Worm (Caenorhabditis elegans) whole organism, young adult: ENCODE data around the gene T15B12.1.

Experiments
- B0019.2 ChIP-seq: fragments of 200-800 bp; sonication (Bioruptor generic); conservative IDR thresholded peaks from 2 replicates; pipeline ENCODE4 v1.3.6; 2022; ENCODE audit warnings: missing genetic modification reagents, missing genetic modification characterization, missing compliant biosample characterization
- B0336.3 ChIP-seq: fragments of 200-800 bp; sonication (Bioruptor generic); IDR thresholded peaks from 2 replicates; pipeline ENCODE4 v1.3.6; 2022; ENCODE audit warnings: missing genetic modification characterization, missing compliant biosample characterization
- C06A6.2 ChIP-seq: fragments of 200-800 bp; sonication (Bioruptor generic); conservative IDR thresholded peaks from 2 replicates; pipeline ENCODE4 v1.3.6; 2022; ENCODE audit warnings: missing genetic modification characterization, missing compliant biosample characterization
- F37B4.10 ChIP-seq: fragments of 200-800 bp; sonication (Bioruptor generic); IDR thresholded peaks from 2 replicates; pipeline ENCODE4 v1.3.6; 2022; ENCODE audit warnings: missing genetic modification characterization, missing compliant biosample characterization
- F39B2.1 ChIP-seq: fragments of 200-800 bp; sonication (Bioruptor generic); IDR thresholded peaks from 2 replicates; pipeline ENCODE4 v1.3.6; 2022; ENCODE audit warnings: missing genetic modification reagents, missing genetic modification characterization, missing compliant biosample characterization
- F49E8.2 ChIP-seq: sonication (generic microtip); optimal IDR thresholded peaks from 3 replicates; lab custom pipeline; 2017; ENCODE audit warnings: missing genetic modification characterization, mild to moderate bottlenecking, missing compliant biosample characterization, antibody characterized with exemption, moderate library complexity; ENCODE audit not compliant: insufficient read depth
- F52B5.7 ChIP-seq: sonication (generic microtip); optimal IDR thresholded peaks from 2 replicates; lab custom pipeline; 2016; ENCODE audit warnings: mild to moderate bottlenecking, missing genetic modification characterization, missing compliant biosample characterization
- F55B11.4 ChIP-seq: sonication (generic microtip); optimal IDR thresholded peaks from 2 replicates; lab custom pipeline; 2016; ENCODE audit warnings: missing compliant biosample characterization, missing genetic modification characterization, borderline replicate concordance; ENCODE audit not compliant: insufficient read depth
- T26A5.8 ChIP-seq: sonication (generic microtip); optimal IDR thresholded peaks from 2 replicates; lab custom pipeline; 2016; ENCODE audit warnings: missing genetic modification characterization, missing compliant biosample characterization
- Y67H2A.10 ChIP-seq: fragments of 200-800 bp; sonication (Bioruptor generic); conservative IDR thresholded peaks from 2 replicates; pipeline ENCODE4 v1.3.6; 2022; ENCODE audit warnings: missing genetic modification reagents, missing genetic modification characterization, missing compliant biosample characterization
- Y79H2A.3 ChIP-seq: fragments of 200-800 bp; sonication (Bioruptor generic); conservative IDR thresholded peaks from 2 replicates; pipeline ENCODE4 v1.3.6; 2022; ENCODE audit warnings: missing genetic modification reagents, missing genetic modification characterization, missing compliant biosample characterization
- aptf-2 ChIP-seq: fragments of 200-800 bp; sonication (Bioruptor generic); conservative IDR thresholded peaks from 2 replicates; pipeline ENCODE4 v1.3.6; 2022; ENCODE audit warnings: missing genetic modification reagents, missing genetic modification characterization, missing compliant biosample characterization
- attf-3 ChIP-seq: fragments of 200-800 bp; sonication (Bioruptor generic); conservative IDR thresholded peaks from 2 replicates; pipeline ENCODE4 v1.3.6; 2022; ENCODE audit warnings: missing genetic modification reagents, missing genetic modification characterization, missing compliant biosample characterization
- cebp-1 ChIP-seq, 2 experiments: fragments of 200-800 bp in 1 of 2; sonication (Bioruptor generic) in 1 of 2; sonication (generic microtip) in 1 of 2; IDR thresholded peaks in 1 of 2; optimal IDR thresholded peaks in 1 of 2; 2 replicates each; pipeline versions ENCODE4 v1.3.6 to Lab custom; 2017 to 2022; ENCODE audit warnings: missing compliant biosample characterization in 2 of 2, missing genetic modification characterization in 2 of 2, mild to moderate bottlenecking in 1 of 2, missing genetic modification reagents in 1 of 2, moderate library complexity in 1 of 2
- ceh-40 ChIP-seq: fragments of 200-800 bp; sonication (Bioruptor generic); IDR thresholded peaks from 2 replicates; pipeline ENCODE4 v1.3.6; 2022; ENCODE audit warnings: missing genetic modification characterization, missing compliant biosample characterization
- ceh-79 ChIP-seq: sonication (generic microtip); optimal IDR thresholded peaks from 2 replicates; lab custom pipeline; 2017; ENCODE audit warnings: mild to moderate bottlenecking, missing genetic modification characterization, missing compliant biosample characterization
- dpl-1 ChIP-seq: fragments of 150-350 bp; optimal IDR thresholded peaks from 2 replicates; lab custom pipeline; 2014; ENCODE audit warnings: missing biosample characterization, missing genetic modification reagents, missing genetic modification characterization
- efl-1 ChIP-seq: fragments of 150-350 bp; optimal IDR thresholded peaks from 2 replicates; lab custom pipeline; 2014; ENCODE audit warnings: missing biosample characterization, missing genetic modification reagents, missing genetic modification characterization
- egl-18 ChIP-seq: fragments of 200-800 bp; sonication (Bioruptor generic); IDR thresholded peaks from 2 replicates; pipeline ENCODE4 v1.3.6; 2022; ENCODE audit warnings: missing genetic modification reagents, missing genetic modification characterization, missing compliant biosample characterization
- egl-44 ChIP-seq: fragments of 200-800 bp; sonication (Bioruptor generic); IDR thresholded peaks from 2 replicates; pipeline ENCODE4 v1.3.6; 2022; ENCODE audit warnings: missing genetic modification reagents, missing genetic modification characterization, missing compliant biosample characterization
- lin-26 ChIP-seq: fragments of 200-800 bp; sonication (Bioruptor generic); IDR thresholded peaks from 2 replicates; pipeline ENCODE4 v1.3.6; 2022; ENCODE audit warnings: missing genetic modification reagents, missing genetic modification characterization, missing compliant biosample characterization
- lin-54 ChIP-seq: fragments of 200-800 bp; sonication (Bioruptor generic); optimal IDR thresholded peaks from 2 replicates; lab custom pipeline; 2018; ENCODE audit warnings: mild to moderate bottlenecking, missing genetic modification characterization, missing compliant biosample characterization
- lir-1 ChIP-seq: fragments of 200-800 bp; sonication (Bioruptor generic); conservative IDR thresholded peaks from 2 replicates; pipeline ENCODE4 v1.3.6; 2022; ENCODE audit warnings: missing genetic modification reagents, missing genetic modification characterization, missing compliant biosample characterization
- madf-8 ChIP-seq: fragments of 200-800 bp; sonication (Bioruptor generic); conservative IDR thresholded peaks from 2 replicates; pipeline ENCODE4 v1.3.6; 2022; ENCODE audit warnings: missing genetic modification reagents, missing genetic modification characterization, missing compliant biosample characterization
- mcd-1 ChIP-seq: fragments of 200-800 bp; sonication (Bioruptor generic); IDR thresholded peaks from 2 replicates; pipeline ENCODE4 v1.3.6; 2022; ENCODE audit warnings: missing genetic modification reagents, missing genetic modification characterization, missing compliant biosample characterization
- mes-4 ChIP-seq: sonication (generic microtip); optimal IDR thresholded peaks from 2 replicates; lab custom pipeline; 2016; ENCODE audit warnings: missing genotype, missing genetic modification characterization, missing compliant biosample characterization
- mxl-1 ChIP-seq: sonication (generic microtip); optimal IDR thresholded peaks from 2 replicates; lab custom pipeline; 2016; ENCODE audit warnings: missing genetic modification characterization, missing compliant biosample characterization
- tbp1 ChIP-seq: fragments of 200-800 bp; sonication (Bioruptor generic); optimal IDR thresholded peaks from 2 replicates; lab custom pipeline; 2018; ENCODE audit warnings: mild to moderate bottlenecking, missing genetic modification characterization, missing compliant biosample characterization
- tbx-9 ChIP-seq: sonication (generic microtip); optimal IDR thresholded peaks from 2 replicates; lab custom pipeline; 2016; ENCODE audit warnings: borderline replicate concordance, missing genetic modification characterization, inconsistent platforms, missing compliant biosample characterization
- tlf-1 ChIP-seq: fragments of 200-800 bp; sonication (Bioruptor generic); optimal IDR thresholded peaks from 2 replicates; lab custom pipeline; 2018; ENCODE audit warnings: mild to moderate bottlenecking, missing genetic modification characterization, missing compliant biosample characterization
- ztf-6 ChIP-seq: fragments of 200-800 bp; sonication (Bioruptor generic); IDR thresholded peaks from 2 replicates; pipeline ENCODE4 v1.3.6; 2022; ENCODE audit warnings: missing genetic modification reagents, missing genetic modification characterization, missing compliant biosample characterization

The T15B12.1 gene

DNA sequence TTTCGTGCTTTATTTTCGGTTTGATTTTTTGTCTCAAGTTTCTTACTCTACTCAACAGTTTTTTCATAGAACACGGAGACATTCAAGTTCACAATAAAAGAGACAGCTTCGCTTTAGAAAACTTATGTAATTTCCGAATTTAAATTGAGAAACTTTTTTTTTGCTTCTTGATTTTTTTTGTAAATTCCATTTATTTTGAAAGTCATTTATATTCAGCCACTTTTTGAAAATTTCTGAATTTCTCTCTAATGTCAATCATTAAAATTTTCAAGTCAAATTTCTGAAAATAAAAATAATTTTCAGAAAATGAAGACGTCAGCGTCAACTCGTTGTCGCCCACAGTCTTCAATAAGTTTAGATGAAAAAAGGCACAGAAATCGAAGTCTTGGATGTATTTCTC, at the start of gene T15B12.1:
T15B12.1 (plus strand) TSS at position 301 of the 400 bp plus-strand sequence.
- TF ChIP-seq F55B11.4 (tag; lab: Kevin White, UChicago), result no peak
- no peak for TF ChIP-seq ceh-40 (GFP tag; lab: Robert Waterston, UW)
- TF ChIP-seq mcd-1, result no peak

DNA sequence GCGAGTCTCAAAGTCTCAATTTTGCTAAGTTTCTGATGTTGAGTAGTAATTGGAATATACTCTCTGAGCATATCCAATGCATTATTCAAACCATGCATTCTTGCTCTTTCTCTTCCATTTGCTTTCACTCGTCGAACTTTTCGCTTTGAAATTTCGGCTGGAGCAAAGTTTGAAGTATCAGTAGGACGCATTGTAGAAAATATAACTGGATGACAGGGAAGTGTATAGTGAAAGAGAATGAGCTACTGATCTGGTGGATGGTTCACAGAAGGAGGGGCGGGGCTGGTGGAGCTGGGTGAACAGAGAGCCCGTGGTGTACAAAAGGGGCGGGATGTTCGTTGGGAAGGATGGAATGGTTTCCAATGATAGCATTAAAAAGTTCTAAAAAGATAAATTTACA, 46.1 kb upstream of the T15B12.1 start:
- TF ChIP-seq egl-18 (GFP tag; lab: Robert Waterston, UW), result no peak
- TF ChIP-seq F37B4.10, result 0 out of 2 replicates have a peak, but pooled peaks have one; percentile 53

DNA sequence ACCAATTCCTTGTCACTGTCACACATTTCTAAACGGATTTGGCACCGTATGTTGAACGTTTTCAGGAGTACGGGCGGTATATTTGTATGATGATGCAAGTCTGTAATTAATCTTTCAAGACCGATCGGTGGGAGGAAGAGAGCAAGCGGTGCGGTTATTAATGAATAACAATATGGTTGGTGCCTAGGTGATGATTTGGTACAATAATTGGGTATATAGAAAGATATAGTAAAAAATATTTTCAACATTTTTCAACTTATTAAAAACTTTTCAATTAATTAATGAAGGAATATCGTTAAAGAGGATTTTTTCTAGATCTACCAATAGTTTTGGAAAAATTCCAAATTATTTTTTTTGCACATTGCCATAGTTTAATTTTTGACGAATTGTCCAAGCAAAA, 43.4 kb upstream of the T15B12.1 start, which contains the start of gene cnd-1:
cnd-1 (minus strand) TSS at position 101 of the 400 bp plus-strand sequence.
- TF ChIP-seq Y79H2A.3 (GFP tag; lab: Robert Waterston, UW) (no peak), lir-1 (GFP tag; lab: Robert Waterston, UW) (no peak), attf-3 (GFP tag; lab: Robert Waterston, UW) (no peak), B0019.2 (GFP tag; lab: Robert Waterston, UW) (no peak), tbx-9 (no peak)

DNA sequence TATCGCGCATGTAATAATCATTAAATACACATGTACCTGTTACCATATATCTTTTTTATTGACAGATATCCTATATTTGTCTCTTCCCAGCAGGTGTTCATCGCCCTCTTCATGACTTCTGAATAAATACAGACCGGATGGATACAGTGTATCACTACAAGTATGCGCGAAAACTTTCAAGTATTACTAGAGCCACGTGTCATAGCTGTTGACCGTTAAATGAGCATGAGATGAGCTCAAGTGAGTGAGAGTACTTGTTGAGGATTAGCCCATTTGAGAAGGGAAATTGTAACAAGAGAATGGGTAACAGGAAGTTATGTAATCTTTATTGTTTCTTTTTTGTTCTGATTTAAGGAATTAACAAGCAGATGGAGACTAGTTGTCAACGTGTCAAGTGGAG, 42.9 kb upstream of the T15B12.1 start:
- no peak for TF ChIP-seq madf-8 (GFP tag; lab: Robert Waterston, UW)
- no peak for TF ChIP-seq F39B2.1
- TF ChIP-seq tlf-1, result no peak
- no peak for TF ChIP-seq ztf-6 (GFP tag; lab: Robert Waterston, UW)
- no peak for TF ChIP-seq Y67H2A.10 (GFP tag; lab: Robert Waterston, UW)
- TF ChIP-seq lin-54 (GFP tag; lab: Kevin White, UChicago), result no peak
- no peak for TF ChIP-seq aptf-2 (GFP tag; lab: Robert Waterston, UW)
- no peak for TF ChIP-seq cebp-1 (GFP tag; IDR thresholded peaks at IDR 0.05; lab: Robert Waterston, UW)
- no peak for TF ChIP-seq cebp-1 (tag; optimal IDR thresholded peaks at IDR 0.05; lab: Kevin White, UChicago)
- no peak for TF ChIP-seq F49E8.2
- TF ChIP-seq F52B5.7, result no peak
- TF ChIP-seq tbp1 (GFP tag; lab: Kevin White, UChicago), result no peak
- TF ChIP-seq egl-44, result no peak
- no peak for TF ChIP-seq dpl-1 (GFP tag; lab: Kevin White, UChicago)
- no peak for TF ChIP-seq efl-1
- no peak for TF ChIP-seq lin-26 (GFP tag; lab: Robert Waterston, UW)
- TF ChIP-seq, all 124 proteins: peak for 0

DNA sequence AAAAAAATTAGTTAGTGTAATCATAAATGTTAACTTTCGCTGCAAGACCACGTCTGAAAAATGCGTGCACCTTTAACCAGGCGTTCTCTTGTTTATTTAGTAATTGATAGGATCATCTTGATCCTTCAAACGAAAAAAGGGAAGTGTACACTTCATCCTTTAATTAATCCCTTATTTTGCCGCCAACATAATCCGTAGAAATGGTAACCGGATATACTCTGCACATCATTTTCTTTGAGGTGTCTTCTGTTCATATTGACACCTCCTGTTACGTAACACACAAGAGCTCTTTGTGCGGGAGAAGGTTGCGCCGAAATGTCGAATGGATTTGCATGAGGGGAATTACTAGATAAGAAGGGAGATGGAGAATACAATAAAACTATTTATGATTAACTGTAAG, 39.3 kb upstream of the T15B12.1 start:
- TF ChIP-seq ceh-79 (tag; lab: Kevin White, UChicago) (no peak), mes-4 (tag; lab: Kevin White, UChicago) (no peak)

DNA sequence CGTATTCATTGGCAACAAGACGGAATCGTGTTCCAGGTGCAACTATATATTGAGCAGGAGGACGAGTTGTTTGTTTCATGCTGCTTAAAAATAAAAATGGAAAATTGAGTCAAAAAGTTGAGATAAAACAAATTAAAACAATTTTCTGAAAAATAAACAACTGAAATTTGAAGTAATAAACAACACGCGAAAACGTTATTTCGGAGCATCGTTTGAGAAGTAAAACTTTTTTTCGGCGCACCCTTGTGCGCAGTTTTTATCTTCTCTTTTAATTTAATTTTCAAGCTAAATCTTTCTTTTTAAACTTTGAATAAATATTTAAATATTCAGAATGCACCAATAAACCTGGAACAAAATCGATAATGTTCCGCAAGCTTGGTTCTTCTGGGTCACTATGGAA, 33.9 kb upstream of the T15B12.1 start, which contains the start of the genes sumv-1 and gop-1:
sumv-1 (minus strand) TSS at position 80 of the 400 bp plus-strand sequence.
gop-1 (plus strand) TSS at position 331 of the 400 bp plus-strand sequence.
- TF ChIP-seq T26A5.8, result no peak
- no peak for TF ChIP-seq Y67H2A.10 (GFP tag; lab: Robert Waterston, UW)
- no peak for TF ChIP-seq B0336.3 (GFP tag; lab: Robert Waterston, UW)
- TF ChIP-seq mxl-1 (tag; lab: Kevin White, UChicago), result no peak
- TF ChIP-seq attf-3 (GFP tag; lab: Robert Waterston, UW), result peak; percentile 83
- no peak for TF ChIP-seq C06A6.2 (GFP tag; lab: Robert Waterston, UW)
